Fruit fly (Drosophila melanogaster) whole organism, adult: Measurements from ENCODE around the gene CG14073.

Experiments used
- CG11617 ChIP-seq: fragments of 200-800 bp; sonication (Bioruptor generic); optimal IDR thresholded peaks from 2 replicates; lab custom pipeline; 2017; ENCODE audit warnings: mild to moderate bottlenecking, missing biosample characterization, missing genetic modification reagents, missing genetic modification characterization
- CG12768 ChIP-seq: fragments of 200-800 bp; sonication (Bioruptor generic); optimal IDR thresholded peaks from 2 replicates; lab custom pipeline; 2017; ENCODE audit warnings: missing biosample characterization, missing genetic modification characterization, mild to moderate bottlenecking, moderate library complexity, missing genetic modification reagents
- CG14711 ChIP-seq: fragments of 200-800 bp; sonication (Bioruptor generic); optimal IDR thresholded peaks from 2 replicates; lab custom pipeline; 2018; ENCODE audit warnings: missing biosample characterization, mild to moderate bottlenecking, missing genetic modification characterization, moderate library complexity
- CG1620 ChIP-seq: fragments of 200-800 bp; sonication (Bioruptor generic); optimal IDR thresholded peaks from 2 replicates; lab custom pipeline; 2016; ENCODE audit warnings: missing biosample characterization, missing genetic modification characterization
- CG33017 ChIP-seq: fragments of 200-800 bp; sonication (Bioruptor generic); optimal IDR thresholded peaks from 2 replicates; lab custom pipeline; 2018; ENCODE audit warnings: missing biosample characterization, mild to moderate bottlenecking, missing genetic modification characterization, moderate library complexity
- CG5204 ChIP-seq: fragments of 200-800 bp; sonication (Bioruptor generic); optimal IDR thresholded peaks from 2 replicates; lab custom pipeline; 2016; ENCODE audit warnings: missing biosample characterization, missing genetic modification characterization
- CG7045 ChIP-seq: fragments of 200-800 bp; sonication (Bioruptor generic); optimal IDR thresholded peaks from 2 replicates; lab custom pipeline; 2017; ENCODE audit warnings: missing biosample characterization, mild to moderate bottlenecking, missing genetic modification characterization
- CG7101 ChIP-seq: fragments of 200-800 bp; sonication (Bioruptor generic); optimal IDR thresholded peaks from 2 replicates; lab custom pipeline; 2018; ENCODE audit warnings: missing biosample characterization, mild to moderate bottlenecking, missing genetic modification characterization, moderate library complexity
- Clk ChIP-seq: fragments of 200-800 bp; sonication (Bioruptor generic); optimal IDR thresholded peaks from 2 replicates; lab custom pipeline; 2017; ENCODE audit warnings: missing biosample characterization, missing genetic modification characterization
- Hr96 ChIP-seq: fragments of 200-800 bp; sonication (Bioruptor generic); optimal IDR thresholded peaks from 2 replicates; lab custom pipeline; 2016; ENCODE audit warnings: missing biosample characterization, missing genetic modification characterization
- Mnt ChIP-seq: fragments of 200-800 bp; sonication (Bioruptor generic); optimal IDR thresholded peaks from 2 replicates; lab custom pipeline; 2016; ENCODE audit warnings: missing biosample characterization, mild to moderate bottlenecking, missing genetic modification characterization
- bab1 ChIP-seq: fragments of 200-800 bp; sonication (Bioruptor generic); optimal IDR thresholded peaks from 3 replicates; lab custom pipeline; 2019; ENCODE audit warnings: missing biosample characterization, mild to moderate bottlenecking, missing genetic modification characterization, moderate library complexity
- cic ChIP-seq: fragments of 200-800 bp; sonication (Bioruptor generic); optimal IDR thresholded peaks from 2 replicates; lab custom pipeline; 2017; ENCODE audit warnings: missing biosample characterization, mild to moderate bottlenecking, missing genetic modification characterization, moderate library complexity
- cnc ChIP-seq, 2 experiments: fragments of >200 bp; optimal IDR thresholded peaks; 2 replicates each; lab custom pipeline; 2017
- kay ChIP-seq: fragments of 200-800 bp; sonication (Bioruptor generic); peaks from one replicate; lab custom pipeline; 2016; ENCODE audit warnings: missing biosample characterization, missing genetic modification characterization, borderline replicate concordance
- ovo ChIP-seq: fragments of 200-800 bp; sonication (Bioruptor generic); optimal IDR thresholded peaks from 2 replicates; lab custom pipeline; 2016; ENCODE audit warnings: missing biosample characterization, missing genetic modification characterization
- pad ChIP-seq: fragments of 200-800 bp; sonication (Bioruptor generic); optimal IDR thresholded peaks from 3 replicates; lab custom pipeline; 2017; ENCODE audit warnings: missing biosample characterization, missing genetic modification characterization, mild to moderate bottlenecking, moderate library complexity, missing genetic modification reagents
- tj ChIP-seq: fragments of 200-800 bp; sonication (Bioruptor generic); optimal IDR thresholded peaks from 3 replicates; lab custom pipeline; 2017; ENCODE audit warnings: missing biosample characterization, mild to moderate bottlenecking, missing genetic modification characterization, moderate library complexity
- toe ChIP-seq: fragments of 200-800 bp; sonication (Bioruptor generic); optimal IDR thresholded peaks from 2 replicates; lab custom pipeline; 2016; ENCODE audit warnings: missing biosample characterization, missing genetic modification characterization

Gene CG14073

dm6 chr3L:18782653-18783052, 37.8 kb downstream of the CG14073 start:
- TF ChIP-seq tj (no peak), CG1620 (GFP tag; lab: Kevin White, UChicago) (no peak), CG7045 (GFP tag; lab: Kevin White, UChicago) (no peak), cnc (optimal IDR thresholded peaks at IDR 0.05; lab: Kevin White, UChicago) (no peak), Hr96 (GFP tag; lab: Kevin White, UChicago) (no peak), CG33017 (tag; lab: Kevin White, UChicago) (no peak), CG11617 (GFP tag; lab: Kevin White, UChicago) (no peak), CG14711 (tag; lab: Kevin White, UChicago) (no peak), pad (GFP tag; lab: Kevin White, UChicago) (no peak), CG12768 (GFP tag; lab: Kevin White, UChicago) (no peak), Mnt (GFP tag; lab: Kevin White, UChicago) (no peak), toe (GFP tag; lab: Kevin White, UChicago) (no peak), Clk (GFP tag; lab: Kevin White, UChicago) (no peak)

DNA sequence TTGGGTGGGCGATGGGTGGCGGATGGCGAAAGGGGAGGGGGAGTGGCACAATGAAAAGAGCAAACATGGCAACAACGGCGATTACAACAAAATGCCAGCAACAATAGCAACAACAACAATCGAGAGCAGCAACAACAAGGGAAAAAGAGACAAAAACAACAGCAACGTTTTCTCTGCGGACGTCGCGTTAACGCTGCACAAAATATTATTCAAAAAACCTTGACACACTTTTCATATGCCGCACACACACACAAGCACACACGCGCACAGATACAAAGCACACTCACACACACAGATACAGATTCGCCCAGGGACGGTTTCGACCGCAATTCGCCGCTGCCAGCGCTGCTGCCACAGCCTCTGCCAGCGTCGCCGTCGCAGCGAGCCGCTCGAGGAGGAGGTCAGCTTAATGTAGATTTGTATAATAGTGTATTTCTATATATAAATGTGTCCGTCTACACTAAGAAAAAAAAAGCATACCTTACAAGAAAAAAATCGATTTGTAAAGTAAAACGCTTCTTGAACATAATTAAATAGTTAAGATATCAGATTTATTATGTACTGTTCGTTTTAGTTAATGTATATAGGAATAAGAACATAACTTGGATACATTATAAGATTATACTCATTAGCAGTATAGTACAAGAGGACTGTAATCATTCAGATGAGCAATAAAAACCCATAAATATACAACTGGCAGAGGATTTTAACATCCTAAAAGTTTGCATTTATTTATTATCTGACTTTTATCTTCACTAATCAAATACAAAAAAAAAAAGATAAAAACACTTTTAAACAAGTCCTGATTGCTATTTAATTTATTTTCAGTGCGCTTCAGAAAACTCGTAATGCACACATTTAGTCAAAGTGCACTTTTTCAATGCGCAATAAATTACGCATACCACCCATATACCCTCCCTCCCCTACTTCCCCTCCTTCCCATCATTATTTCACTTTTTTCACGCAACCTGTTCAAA, 38.5 kb downstream of the CG14073 start:
- no peak for TF ChIP-seq Clk (GFP tag; lab: Kevin White, UChicago)
- no peak for TF ChIP-seq Mnt (GFP tag; lab: Kevin White, UChicago)
- no peak for TF ChIP-seq pad (GFP tag; lab: Kevin White, UChicago)
- TF ChIP-seq Hr96 (GFP tag; lab: Kevin White, UChicago): no peak
- peak; percentile 5 for TF ChIP-seq CG7045 (GFP tag; lab: Kevin White, UChicago)
- TF ChIP-seq CG7101 (tag; lab: Kevin White, UChicago): peak; percentile 8
- TF ChIP-seq CG5204 (GFP tag; lab: Kevin White, UChicago): peak; percentile 5
- TF ChIP-seq kay: peak; percentile 26
- TF ChIP-seq tj: peak; percentile 99
- TF ChIP-seq CG12768 (GFP tag; lab: Kevin White, UChicago): no peak
- TF ChIP-seq CG14711 (tag; lab: Kevin White, UChicago): no peak
- TF ChIP-seq bab1: no peak
- peak; percentile 18 for TF ChIP-seq CG11617 (GFP tag; lab: Kevin White, UChicago)
- TF ChIP-seq CG33017 (tag; lab: Kevin White, UChicago): no peak
- no peak for TF ChIP-seq toe (GFP tag; lab: Kevin White, UChicago)

DNA sequence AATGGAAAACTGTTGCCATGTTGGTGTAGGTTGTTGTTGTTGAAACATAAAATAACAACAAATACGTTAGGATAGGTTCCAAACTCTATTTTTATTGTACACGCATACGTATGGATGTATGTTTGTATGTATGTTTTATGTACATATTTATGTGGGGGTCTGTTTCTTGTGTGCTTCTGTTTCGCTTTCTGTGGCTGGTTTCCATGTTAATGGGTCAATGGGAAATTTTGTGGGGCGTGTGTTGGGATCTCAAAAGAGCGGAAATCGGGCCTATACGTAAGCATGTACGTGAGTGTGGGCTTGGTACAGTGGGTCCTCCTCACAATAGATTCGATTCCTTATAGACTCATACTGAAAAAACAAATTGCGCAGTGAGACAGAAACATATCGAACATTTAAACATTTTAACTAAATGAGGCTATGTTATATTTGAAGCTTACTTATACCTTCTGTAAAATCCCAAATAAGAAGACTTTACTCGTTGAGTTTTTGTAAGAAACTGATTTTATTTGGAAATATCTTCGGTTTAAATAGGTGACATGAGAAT, 48.4 kb downstream of the CG14073 start:
- TF ChIP-seq tj (no peak), pad (GFP tag; lab: Kevin White, UChicago) (no peak), cic (no peak), CG1620 (GFP tag; lab: Kevin White, UChicago) (no peak)

dm6 chr3L:18771095-18772013, 49.1 kb downstream of the CG14073 start:
- TF ChIP-seq CG33017 (tag; lab: Kevin White, UChicago) (no peak), tj (peak; percentile 78), cnc (optimal IDR thresholded peaks at IDR 0.05; lab: Kevin White, UChicago) (no peak), ovo (GFP tag; lab: Kevin White, UChicago) (peak; percentile 1), kay (peak; percentile 42), CG7045 (GFP tag; lab: Kevin White, UChicago) (no peak), pad (GFP tag; lab: Kevin White, UChicago) (peak; percentile 23), CG12768 (GFP tag; lab: Kevin White, UChicago) (peak; percentile 47), Mnt (GFP tag; lab: Kevin White, UChicago) (peak; percentile 9), CG1620 (GFP tag; lab: Kevin White, UChicago) (no peak)

- TF ChIP-seq pad (GFP tag; lab: Kevin White, UChicago): no peak
- TF ChIP-seq Clk (GFP tag; lab: Kevin White, UChicago): no peak
- no peak for TF ChIP-seq cic
- no peak for TF ChIP-seq bab1
- no peak for TF ChIP-seq toe (GFP tag; lab: Kevin White, UChicago)
- no peak for TF ChIP-seq cnc (optimal IDR thresholded peaks at IDR 0.05; lab: Kevin White, UChicago)
Observed at dm6 chr3L:18769782-18770181, 50.7 kb downstream of the CG14073 start.
